Fruit fly (Drosophila melanogaster) whole organism, prepupa: ENCODE results near the gene Kyat.

Experiments used
- CG10631 ChIP-seq: fragments of 200-800 bp; sonication (Bioruptor generic); optimal IDR thresholded peaks from 2 replicates; lab custom pipeline; 2016; ENCODE audit warnings: missing biosample characterization, missing genetic modification characterization
- CG10669 ChIP-seq: fragments of 200-800 bp; sonication (Bioruptor generic); optimal IDR thresholded peaks from 3 replicates; lab custom pipeline; 2018; ENCODE audit warnings: missing biosample characterization, mild to moderate bottlenecking, missing genetic modification characterization, moderate library complexity
- CG11294 ChIP-seq: fragments of 200-800 bp; sonication (Bioruptor generic); IDR thresholded peaks from 2 replicates; pipeline ENCODE4 v1.3.6; 2022; ENCODE audit warnings: missing biosample characterization, missing genetic modification characterization
- CG11902 ChIP-seq: fragments of 200-800 bp; sonication (Bioruptor generic); optimal IDR thresholded peaks from 3 replicates; lab custom pipeline; 2016; ENCODE audit warnings: missing biosample characterization, missing genetic modification characterization
- CG16779 ChIP-seq: fragments of 200-800 bp; sonication (Bioruptor generic); optimal IDR thresholded peaks from 3 replicates; lab custom pipeline; 2017; ENCODE audit warnings: missing biosample characterization, mild to moderate bottlenecking, missing genetic modification characterization
- CG3032 ChIP-seq: fragments of 200-800 bp; optimal IDR thresholded peaks from 2 replicates; lab custom pipeline; 2019; ENCODE audit warnings: missing biosample characterization, mild to moderate bottlenecking, missing genetic modification characterization, moderate library complexity
- CG31627 ChIP-seq: fragments of 200-800 bp; sonication (Bioruptor generic); optimal IDR thresholded peaks from 3 replicates; lab custom pipeline; 2016; ENCODE audit warnings: missing biosample characterization, missing genetic modification characterization
- CG34406 ChIP-seq: fragments of 200-800 bp; sonication (Bioruptor generic); optimal IDR thresholded peaks from 3 replicates; lab custom pipeline; 2016; ENCODE audit warnings: missing biosample characterization, missing genetic modification characterization
- CG3919 ChIP-seq: fragments of 200-800 bp; sonication (Bioruptor generic); optimal IDR thresholded peaks from 3 replicates; lab custom pipeline; 2016; ENCODE audit warnings: missing biosample characterization, missing genetic modification characterization
- CG6163 ChIP-seq: fragments of 200-800 bp; sonication (Bioruptor generic); IDR thresholded peaks from 3 replicates; pipeline ENCODE4 v1.3.6; 2022; ENCODE audit warnings: missing biosample characterization, missing genetic modification characterization
- CG6792 ChIP-seq: fragments of 200-800 bp; sonication (Bioruptor generic); optimal IDR thresholded peaks from 3 replicates; lab custom pipeline; 2016; ENCODE audit warnings: missing biosample characterization, missing genetic modification characterization
- CG6854 ChIP-seq: fragments of 200-800 bp; sonication (Bioruptor generic); optimal IDR thresholded peaks from 2 replicates; lab custom pipeline; 2017; ENCODE audit warnings: missing biosample characterization, mild to moderate bottlenecking, missing genetic modification characterization
- CG7368 ChIP-seq: fragments of 200-800 bp; sonication (Bioruptor generic); optimal IDR thresholded peaks from 3 replicates; lab custom pipeline; 2016; ENCODE audit warnings: missing biosample characterization, missing genetic modification characterization
- CG8119 ChIP-seq: fragments of 200-800 bp; sonication (Bioruptor generic); IDR thresholded peaks from 3 replicates; pipeline ENCODE4 v1.3.6; 2022; ENCODE audit warnings: missing biosample characterization, missing genetic modification characterization
- CG8319 ChIP-seq: fragments of 200-800 bp; sonication (Bioruptor generic); optimal IDR thresholded peaks from 3 replicates; lab custom pipeline; 2016; ENCODE audit warnings: missing biosample characterization, missing genetic modification characterization
- Eip78C ChIP-seq: fragments of 200-800 bp; sonication (Bioruptor generic); peaks from one replicate; lab custom pipeline; 2016; ENCODE audit warnings: missing biosample characterization, missing genetic modification characterization
- Eip93F ChIP-seq: fragments of 200-800 bp; sonication (Bioruptor generic); optimal IDR thresholded peaks from 2 replicates; lab custom pipeline; 2016; ENCODE audit warnings: missing biosample characterization, mild to moderate bottlenecking, missing genetic modification characterization
- Ets21C ChIP-seq: fragments of 200-800 bp; sonication (Bioruptor generic); optimal IDR thresholded peaks from 3 replicates; lab custom pipeline; 2016; ENCODE audit warnings: missing biosample characterization, missing genetic modification characterization
- Gug ChIP-seq: fragments of 200-800 bp; sonication (Bioruptor generic); IDR thresholded peaks from 2 replicates; pipeline ENCODE4 v1.3.6; 2022; ENCODE audit warnings: missing biosample characterization, missing genetic modification characterization
- Hr39 ChIP-seq: fragments of 200-800 bp; sonication (Bioruptor generic); optimal IDR thresholded peaks from 2 replicates; lab custom pipeline; 2016; ENCODE audit warnings: missing biosample characterization, missing genetic modification characterization
- Lpt ChIP-seq: fragments of 200-800 bp; sonication (Bioruptor generic); optimal IDR thresholded peaks from 3 replicates; lab custom pipeline; 2016; ENCODE audit warnings: missing biosample characterization, missing genetic modification characterization
- Met ChIP-seq: fragments of 200-800 bp; sonication (Bioruptor generic); optimal IDR thresholded peaks from 3 replicates; lab custom pipeline; 2016; ENCODE audit warnings: missing biosample characterization, missing genetic modification characterization
- OdsH ChIP-seq: fragments of 200-800 bp; sonication (Bioruptor generic); optimal IDR thresholded peaks from 3 replicates; lab custom pipeline; 2016; ENCODE audit warnings: missing biosample characterization, missing genetic modification characterization
- Smox ChIP-seq: fragments of 200-800 bp; sonication (Bioruptor generic); optimal IDR thresholded peaks from 3 replicates; lab custom pipeline; 2016; ENCODE audit warnings: missing biosample characterization, missing genetic modification characterization
- Sox15 ChIP-seq: fragments of 200-800 bp; sonication (Bioruptor generic); optimal IDR thresholded peaks from 3 replicates; lab custom pipeline; 2016; ENCODE audit warnings: missing biosample characterization, missing genetic modification characterization
- acj6 ChIP-seq: fragments of 200-800 bp; sonication (Bioruptor generic); optimal IDR thresholded peaks from 3 replicates; lab custom pipeline; 2016; ENCODE audit warnings: missing biosample characterization, missing genetic modification characterization
- esn ChIP-seq: fragments of 200-800 bp; sonication (Bioruptor generic); optimal IDR thresholded peaks from 2 replicates; lab custom pipeline; 2016; ENCODE audit warnings: missing biosample characterization, mild to moderate bottlenecking, missing genetic modification characterization, moderate library complexity
- fd59A ChIP-seq: fragments of 200-800 bp; sonication (Bioruptor generic); optimal IDR thresholded peaks from 2 replicates; lab custom pipeline; 2017; ENCODE audit warnings: missing biosample characterization, mild to moderate bottlenecking, missing genetic modification characterization, missing genetic modification reagents
- fd85E ChIP-seq: fragments of 200-800 bp; sonication (Bioruptor generic); optimal IDR thresholded peaks from 3 replicates; lab custom pipeline; 2016; ENCODE audit warnings: missing biosample characterization, missing genetic modification characterization
- fkh ChIP-seq: fragments of 200-800 bp; sonication (Bioruptor generic); optimal IDR thresholded peaks from 3 replicates; lab custom pipeline; 2017; ENCODE audit warnings: missing biosample characterization, mild to moderate bottlenecking, missing genetic modification characterization, moderate library complexity
- lz ChIP-seq: fragments of 200-800 bp; sonication (Bioruptor generic); optimal IDR thresholded peaks from 3 replicates; lab custom pipeline; 2016; ENCODE audit warnings: missing biosample characterization, missing genetic modification characterization
- net ChIP-seq: fragments of 200-800 bp; sonication (Bioruptor generic); optimal IDR thresholded peaks from 3 replicates; lab custom pipeline; 2016; ENCODE audit warnings: missing biosample characterization, missing genetic modification characterization
- salr ChIP-seq, 2 experiments: fragments of 200-800 bp; sonication (Bioruptor generic); optimal IDR thresholded peaks; 3 replicates each; lab custom pipeline; 2016 to 2018; ENCODE audit warnings: missing biosample characterization in 2 of 2, missing genetic modification characterization in 2 of 2, mild to moderate bottlenecking in 1 of 2
- spab ChIP-seq: fragments of 200-800 bp; sonication (Bioruptor generic); optimal IDR thresholded peaks from 2 replicates; lab custom pipeline; 2017; ENCODE audit warnings: missing biosample characterization, mild to moderate bottlenecking, missing genetic modification characterization, missing genetic modification reagents
- ss ChIP-seq, 2 experiments: fragments of 200-800 bp; sonication (Bioruptor generic); optimal IDR thresholded peaks; 2 replicates in 1 of 2; 3 replicates in 1 of 2; lab custom pipeline; 2017 to 2018; ENCODE audit warnings: mild to moderate bottlenecking in 2 of 2, missing biosample characterization in 2 of 2, missing genetic modification characterization in 2 of 2, moderate library complexity in 1 of 2
- svp ChIP-seq: fragments of 200-800 bp; sonication (Bioruptor generic); peaks from one replicate; lab custom pipeline; 2016; ENCODE audit warnings: missing biosample characterization, missing genetic modification characterization

Gene Kyat

DNA sequence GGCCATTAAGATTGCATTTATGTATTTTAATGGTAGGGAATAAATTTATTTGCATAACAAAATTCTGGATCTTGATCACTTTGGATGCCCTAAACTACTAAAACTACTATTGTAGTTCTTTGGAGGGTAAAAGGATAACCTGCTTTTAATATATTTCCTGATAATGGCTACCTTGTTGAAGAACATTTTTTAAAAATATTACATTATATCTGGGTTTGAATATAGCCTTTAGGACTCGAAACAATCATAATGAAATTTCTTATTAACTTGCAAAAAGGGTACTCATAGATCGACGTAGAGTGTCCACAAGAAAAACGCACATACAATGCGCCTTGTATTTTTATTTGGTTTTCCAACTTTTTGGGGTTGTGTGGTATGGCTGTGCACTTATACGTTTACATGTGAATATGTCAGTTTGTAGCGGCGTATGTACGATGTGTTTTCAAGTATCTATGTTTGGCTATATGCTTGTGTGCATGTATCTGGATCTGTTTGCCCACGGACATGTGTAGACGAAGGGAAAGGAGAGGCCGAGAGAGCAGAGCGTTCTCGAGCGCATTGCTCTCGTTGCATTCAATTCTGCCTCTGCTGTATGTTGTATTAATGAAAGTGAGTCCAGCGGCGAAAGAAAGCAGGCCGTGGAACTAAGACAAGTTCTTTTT lies 42.8 kb downstream of the Kyat start (continued):
- TF ChIP-seq fd59A (GFP tag; lab: Kevin White, UChicago) (peak; percentile 92), CG11294 (GFP tag; lab: Robert Waterston, UW) (no peak; the same call in 1 of the 2 replicates), Hr39 (GFP tag; lab: Kevin White, UChicago) (peak; percentile 92), esn (GFP tag; lab: Kevin White, UChicago) (peak; percentile 95), CG6854 (GFP tag; lab: Kevin White, UChicago) (peak; percentile 60), CG10631 (GFP tag; lab: Kevin White, UChicago) (peak; percentile 91), CG31627 (GFP tag; lab: Kevin White, UChicago) (peak; percentile 91), Eip93F (GFP tag; lab: Kevin White, UChicago) (peak; percentile 81), OdsH (GFP tag; lab: Kevin White, UChicago) (peak; percentile 94), Smox (GFP tag; lab: Kevin White, UChicago) (peak; percentile 94), CG11902 (GFP tag; lab: Kevin White, UChicago) (peak; percentile 89), ss (GFP tag; optimal IDR thresholded peaks at IDR 0.05; lab: Kevin White, UChicago) (peak; percentile 79 to 91), CG7368 (GFP tag; lab: Kevin White, UChicago) (peak; percentile 81), Met (peak; percentile 96), fd85E (GFP tag; lab: Kevin White, UChicago) (peak; percentile 67), CG16779 (tag; lab: Kevin White, UChicago) (peak; percentile 81), acj6 (GFP tag; lab: Kevin White, UChicago) (peak; percentile 95), CG8319 (GFP tag; lab: Kevin White, UChicago) (peak; percentile 83), Ets21C (GFP tag; lab: Kevin White, UChicago) (peak; percentile 90)

- TF ChIP-seq CG3032 (tag; lab: Kevin White, UChicago) (no peak), Lpt (no peak), spab (GFP tag; lab: Kevin White, UChicago) (no peak), CG31627 (GFP tag; lab: Kevin White, UChicago) (no peak), CG6792 (GFP tag; lab: Kevin White, UChicago) (no peak), Sox15 (GFP tag; lab: Kevin White, UChicago) (no peak), net (GFP tag; lab: Kevin White, UChicago) (no peak), CG34406 (no peak), CG10669 (GFP tag; lab: Kevin White, UChicago) (no peak), svp (no peak), fd85E (GFP tag; lab: Kevin White, UChicago) (no peak), salr (GFP tag; optimal IDR thresholded peaks at IDR 0.05; lab: Kevin White, UChicago) (no peak), fkh (GFP tag; lab: Kevin White, UChicago) (no peak), CG3919 (GFP tag; lab: Kevin White, UChicago) (no peak), Eip78C (GFP tag; lab: Kevin White, UChicago) (no peak), CG6163 (GFP tag; lab: Robert Waterston, UW) (peak; percentile 77), Met (no peak), CG7368 (GFP tag; lab: Kevin White, UChicago) (no peak), lz (no peak), CG8119 (GFP tag; lab: Robert Waterston, UW) (no peak), CG11294 (GFP tag; lab: Robert Waterston, UW) (peak; percentile 41; the same call in 1 of the 2 replicates), Gug (GFP tag; lab: Robert Waterston, UW) (0 out of 2 replicates have a peak, but pooled peaks have one; percentile 30)
Observed at dm6 chr3R:11778879-11779278, 43.4 kb downstream of the Kyat start.
